Fruit fly (Drosophila melanogaster) whole organism, embryonic: ENCODE measurements around the gene Idi.

ENCODE experiments used
- CG10209 ChIP-seq: fragments of 200-800 bp; sonication (Bioruptor generic); optimal IDR thresholded peaks from 3 replicates; lab custom pipeline; 2017; ENCODE audit warnings: missing biosample characterization, mild to moderate bottlenecking, missing genetic modification characterization, missing genetic modification reagents
- CG10543 ChIP-seq: fragments of 200-800 bp; sonication (Bioruptor generic); optimal IDR thresholded peaks from 3 replicates; lab custom pipeline; 2017; ENCODE audit warnings: missing biosample characterization, mild to moderate bottlenecking, missing genetic modification characterization, moderate library complexity
- CG11504 ChIP-seq: fragments of 200-800 bp; sonication (Bioruptor generic); optimal IDR thresholded peaks from 3 replicates; lab custom pipeline; 2019; ENCODE audit warnings: missing biosample characterization, mild to moderate bottlenecking, missing genetic modification characterization, moderate library complexity
- CG12104 ChIP-seq: fragments of 200-800 bp; sonication (Bioruptor generic); optimal IDR thresholded peaks from 3 replicates; lab custom pipeline; 2016; ENCODE audit warnings: missing biosample characterization, missing genetic modification characterization
- CG12391 ChIP-seq: fragments of 200-800 bp; sonication (Bioruptor generic); optimal IDR thresholded peaks from 3 replicates; lab custom pipeline; 2018; ENCODE audit warnings: missing biosample characterization, mild to moderate bottlenecking, missing genetic modification characterization, moderate library complexity
- CG13775 ChIP-seq: fragments of 200-800 bp; sonication (Bioruptor generic); optimal IDR thresholded peaks from 3 replicates; lab custom pipeline; 2017; ENCODE audit warnings: missing biosample characterization, mild to moderate bottlenecking, missing genetic modification characterization
- CG14710 ChIP-seq: fragments of 200-800 bp; sonication (Bioruptor generic); optimal IDR thresholded peaks from 3 replicates; lab custom pipeline; 2019; ENCODE audit warnings: missing biosample characterization, mild to moderate bottlenecking, missing genetic modification characterization, moderate library complexity
- CG16779 ChIP-seq: fragments of 200-800 bp; sonication (Bioruptor generic); IDR thresholded peaks from 2 replicates; pipeline ENCODE4 v1.3.6; 2022; ENCODE audit warnings: missing biosample characterization, missing genetic modification characterization
- CG17568 ChIP-seq: fragments of 200-800 bp; sonication (Bioruptor generic); optimal IDR thresholded peaks from 2 replicates; lab custom pipeline; 2018; ENCODE audit warnings: missing biosample characterization, mild to moderate bottlenecking, missing genetic modification characterization, moderate library complexity
- CG17912 ChIP-seq: fragments of 200-800 bp; sonication (Bioruptor generic); optimal IDR thresholded peaks from 2 replicates; lab custom pipeline; 2018; ENCODE audit warnings: missing biosample characterization, mild to moderate bottlenecking, missing genetic modification characterization
- CG3065 ChIP-seq: fragments of 200-800 bp; sonication (Bioruptor generic); optimal IDR thresholded peaks from 2 replicates; lab custom pipeline; 2016; ENCODE audit warnings: missing biosample characterization, missing genetic modification characterization
- CG31365 ChIP-seq: fragments of 200-800 bp; sonication (Bioruptor generic); optimal IDR thresholded peaks from 2 replicates; lab custom pipeline; 2018; ENCODE audit warnings: missing biosample characterization, mild to moderate bottlenecking, missing genetic modification characterization
- CG34422 ChIP-seq: fragments of 200-800 bp; sonication (Bioruptor generic); IDR thresholded peaks from 3 replicates; pipeline ENCODE4 v1.3.6; 2022; ENCODE audit warnings: missing biosample characterization, missing genetic modification characterization
- CG42726 ChIP-seq: fragments of 200-800 bp; sonication (Bioruptor generic); IDR thresholded peaks from 2 replicates; pipeline ENCODE4 v1.3.6; 2022; ENCODE audit warnings: missing biosample characterization, missing genetic modification characterization; ENCODE audit not compliant: partially characterized antibody
- CG6765 ChIP-seq: fragments of 200-800 bp; sonication (Bioruptor generic); optimal IDR thresholded peaks from 3 replicates; lab custom pipeline; 2017; ENCODE audit warnings: missing biosample characterization, mild to moderate bottlenecking, missing genetic modification characterization
- CG6854 ChIP-seq: fragments of 200-800 bp; sonication (Bioruptor generic); optimal IDR thresholded peaks from 3 replicates; lab custom pipeline; 2017; ENCODE audit warnings: missing biosample characterization, mild to moderate bottlenecking, missing genetic modification characterization
- CG7786 ChIP-seq: fragments of 200-800 bp; sonication (Bioruptor generic); optimal IDR thresholded peaks from 2 replicates; lab custom pipeline; 2016; ENCODE audit warnings: missing biosample characterization, missing genetic modification characterization
- CG8281 ChIP-seq: fragments of 200-800 bp; sonication (Bioruptor generic); optimal IDR thresholded peaks from 2 replicates; lab custom pipeline; 2018; ENCODE audit warnings: missing biosample characterization, mild to moderate bottlenecking, missing genetic modification characterization, moderate library complexity
- CoRest ChIP-seq: fragments of 200-800 bp; sonication (Bioruptor generic); optimal IDR thresholded peaks from 3 replicates; lab custom pipeline; 2018; ENCODE audit warnings: missing biosample characterization, mild to moderate bottlenecking, missing genetic modification characterization, moderate library complexity
- Deaf1 ChIP-seq: fragments of 200-800 bp; optimal IDR thresholded peaks from 3 replicates; lab custom pipeline; 2019; ENCODE audit warnings: missing biosample characterization, mild to moderate bottlenecking, missing genetic modification characterization, moderate library complexity
- Dref ChIP-seq: fragments of 200-800 bp; sonication (Bioruptor generic); IDR thresholded peaks from 2 replicates; pipeline ENCODE4 v1.3.6; 2022; ENCODE audit warnings: missing biosample characterization, missing genetic modification characterization
- Fer3 ChIP-seq: fragments of 200-800 bp; sonication (Bioruptor generic); optimal IDR thresholded peaks from 2 replicates; lab custom pipeline; 2018; ENCODE audit warnings: missing biosample characterization, mild to moderate bottlenecking, missing genetic modification characterization, moderate library complexity
- HHEX ChIP-seq: fragments of 200-800 bp; sonication (Bioruptor generic); optimal IDR thresholded peaks from 3 replicates; lab custom pipeline; 2017; ENCODE audit warnings: missing biosample characterization, mild to moderate bottlenecking, missing genetic modification characterization, missing genetic modification reagents
- Hmr ChIP-seq: fragments of 200-800 bp; sonication (Bioruptor generic); optimal IDR thresholded peaks from 3 replicates; lab custom pipeline; 2017; ENCODE audit warnings: mild to moderate bottlenecking, missing biosample characterization, missing genetic modification reagents, missing genetic modification characterization
- Med ChIP-seq: fragments of 200-800 bp; sonication (Bioruptor generic); peaks from one replicate; lab custom pipeline; 2016; ENCODE audit warnings: missing biosample characterization, missing genetic modification characterization, mild to moderate bottlenecking, inconsistent platforms, moderate library complexity
- Nf-YB ChIP-seq: fragments of 200-800 bp; sonication (Bioruptor generic); optimal IDR thresholded peaks from 3 replicates; lab custom pipeline; 2019; ENCODE audit warnings: missing biosample characterization, mild to moderate bottlenecking, missing genetic modification characterization, moderate library complexity
- Poxn ChIP-seq: fragments of 200-800 bp; sonication (Bioruptor generic); IDR thresholded peaks from 2 replicates; pipeline ENCODE4 v1.3.6; 2022; ENCODE audit warnings: missing biosample characterization, missing genetic modification characterization
- Ptx1 ChIP-seq: fragments of 200-800 bp; sonication (Bioruptor generic); IDR thresholded peaks from 2 replicates; pipeline ENCODE4 v1.3.6; 2022; ENCODE audit warnings: missing biosample characterization, missing genetic modification characterization
- Sin3A ChIP-seq: fragments of >200 bp; optimal IDR thresholded peaks from 2 replicates; lab custom pipeline; 2018
- Taf1 ChIP-seq: fragments of 200-800 bp; sonication (Bioruptor generic); IDR thresholded peaks from 2 replicates; pipeline ENCODE4 v1.3.6; 2022; ENCODE audit warnings: missing biosample characterization, missing genetic modification characterization
- Usf ChIP-seq: fragments of 200-800 bp; sonication (Bioruptor generic); optimal IDR thresholded peaks from 2 replicates; lab custom pipeline; 2017; ENCODE audit warnings: missing genotype, missing biosample characterization, missing genetic modification characterization
- Xbp1 ChIP-seq: fragments of 200-800 bp; sonication (Bioruptor generic); optimal IDR thresholded peaks from 3 replicates; lab custom pipeline; 2016; ENCODE audit warnings: missing biosample characterization, mild to moderate bottlenecking, missing genetic modification characterization
- Xrp1 ChIP-seq: fragments of 200-800 bp; sonication (Bioruptor generic); IDR thresholded peaks from 2 replicates; pipeline ENCODE4 v1.3.6; 2022; ENCODE audit warnings: missing biosample characterization, missing genetic modification characterization
- abd-A ChIP-seq: fragments of 200-800 bp; sonication (Bioruptor generic); optimal IDR thresholded peaks from 3 replicates; lab custom pipeline; 2019; ENCODE audit warnings: missing biosample characterization, mild to moderate bottlenecking, missing genetic modification characterization, moderate library complexity
- ase ChIP-seq: fragments of 200-800 bp; sonication (Bioruptor generic); IDR thresholded peaks from 3 replicates; pipeline ENCODE4 v1.3.6; 2022; ENCODE audit warnings: missing biosample characterization, missing genetic modification characterization
- disco-r ChIP-seq: fragments of 200-800 bp; sonication (Bioruptor generic); optimal IDR thresholded peaks from 2 replicates; lab custom pipeline; 2016; ENCODE audit warnings: missing biosample characterization, missing genetic modification characterization
- dm ChIP-seq: fragments of 200-800 bp; sonication (Bioruptor generic); optimal IDR thresholded peaks from 3 replicates; lab custom pipeline; 2016; ENCODE audit warnings: missing biosample characterization, missing genetic modification characterization
- dmrt11E ChIP-seq: fragments of 200-800 bp; sonication (Bioruptor generic); optimal IDR thresholded peaks from 3 replicates; lab custom pipeline; 2018; ENCODE audit warnings: missing biosample characterization, mild to moderate bottlenecking, missing genetic modification characterization, moderate library complexity
- eyg ChIP-seq: fragments of 200-800 bp; sonication (Bioruptor generic); optimal IDR thresholded peaks from 3 replicates; lab custom pipeline; 2016; ENCODE audit warnings: missing biosample characterization, missing genetic modification characterization
- gfzf ChIP-seq: fragments of 200-800 bp; sonication (Bioruptor generic); optimal IDR thresholded peaks from 2 replicates; lab custom pipeline; 2016; ENCODE audit warnings: missing biosample characterization, mild to moderate bottlenecking, missing genetic modification characterization, moderate library complexity
- grau ChIP-seq: fragments of 200-800 bp; optimal IDR thresholded peaks from 3 replicates; lab custom pipeline; 2019; ENCODE audit warnings: missing biosample characterization, mild to moderate bottlenecking, missing genetic modification characterization, moderate library complexity
- kah ChIP-seq: fragments of 200-800 bp; sonication (Bioruptor generic); optimal IDR thresholded peaks from 2 replicates; lab custom pipeline; 2018; ENCODE audit warnings: missing biosample characterization, mild to moderate bottlenecking, missing genetic modification characterization
- lbe ChIP-seq: fragments of 200-800 bp; sonication (Bioruptor generic); optimal IDR thresholded peaks from 2 replicates; lab custom pipeline; 2016; ENCODE audit warnings: missing biosample characterization, mild to moderate bottlenecking, missing genetic modification characterization
- luna ChIP-seq: fragments of 200-800 bp; sonication (Bioruptor generic); optimal IDR thresholded peaks from 2 replicates; lab custom pipeline; 2016; ENCODE audit warnings: missing biosample characterization, missing genetic modification characterization
- maf-S ChIP-seq: fragments of 200-800 bp; sonication (Bioruptor generic); optimal IDR thresholded peaks from 2 replicates; lab custom pipeline; 2016; ENCODE audit warnings: missing biosample characterization, missing genetic modification characterization
- nmo ChIP-seq: fragments of 200-800 bp; sonication (Bioruptor generic); optimal IDR thresholded peaks from 2 replicates; lab custom pipeline; 2018; ENCODE audit warnings: missing biosample characterization, mild to moderate bottlenecking, missing genetic modification characterization, moderate library complexity
- pzg ChIP-seq: fragments of 200-800 bp; sonication (Bioruptor generic); optimal IDR thresholded peaks from 3 replicates; lab custom pipeline; 2018; ENCODE audit warnings: missing biosample characterization, mild to moderate bottlenecking, missing genetic modification characterization, moderate library complexity
- repo ChIP-seq: fragments of 200-800 bp; sonication (Bioruptor generic); optimal IDR thresholded peaks from 2 replicates; lab custom pipeline; 2016; ENCODE audit warnings: missing biosample characterization, missing genetic modification characterization
- so ChIP-seq: fragments of 200-800 bp; sonication (Bioruptor generic); IDR thresholded peaks from 3 replicates; pipeline ENCODE4 v1.3.6; 2022; ENCODE audit warnings: missing biosample characterization, missing genetic modification characterization
- unpg ChIP-seq: fragments of 200-800 bp; sonication (Bioruptor generic); optimal IDR thresholded peaks from 3 replicates; lab custom pipeline; 2018; ENCODE audit warnings: missing biosample characterization, mild to moderate bottlenecking, missing genetic modification characterization, moderate library complexity
- vvl ChIP-seq: fragments of 200-800 bp; sonication (Bioruptor generic); IDR thresholded peaks from 2 replicates; pipeline ENCODE4 v1.3.6; 2022; ENCODE audit warnings: missing biosample characterization, missing genetic modification characterization

The Idi gene

DNA sequence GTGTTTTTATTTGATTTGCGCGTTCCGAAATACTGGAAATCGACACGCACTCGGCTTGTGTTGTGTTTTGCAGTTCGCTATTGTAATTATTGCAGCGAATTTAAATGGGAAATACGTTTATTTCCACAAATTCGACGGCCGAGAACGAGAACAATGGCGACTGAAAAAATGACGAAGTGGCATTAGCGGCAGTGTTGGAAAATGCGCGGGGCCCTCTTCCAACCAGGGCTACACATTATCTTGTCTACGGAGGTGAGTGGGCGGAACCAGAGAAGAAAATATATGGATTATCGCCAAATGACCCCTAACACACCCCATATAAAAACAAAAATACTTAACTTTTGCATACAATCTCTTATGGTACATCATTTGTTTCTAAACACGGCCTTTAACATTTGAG, 1.1 kb upstream of the Idi start, which contains the start of gene Rab1 (continued):
- peak; percentile 92 for TF ChIP-seq Med (GFP tag; lab: Kevin White, UChicago)
- peak; percentile 62 for TF ChIP-seq Deaf1 (tag; lab: Kevin White, UChicago)
- TF ChIP-seq pzg (GFP tag; lab: Kevin White, UChicago): peak; percentile 74
- TF ChIP-seq CG11504 (tag; lab: Kevin White, UChicago): no peak
- TF ChIP-seq CG13775: no peak
- peak; percentile 43 for TF ChIP-seq CG10209 (GFP tag; lab: Kevin White, UChicago)
- TF ChIP-seq CG6765 (GFP tag; lab: Kevin White, UChicago): peak; percentile 6
- peak; percentile 25 for TF ChIP-seq CG8281 (tag; lab: Kevin White, UChicago)
- TF ChIP-seq disco-r: no peak
- TF ChIP-seq Hmr (GFP tag; lab: Kevin White, UChicago): peak; percentile 43
- TF ChIP-seq CoRest: peak; percentile 2
- TF ChIP-seq Fer3: peak; percentile 20
- TF ChIP-seq CG16779: no peak
- no peak for TF ChIP-seq kah
- peak; percentile 62; the same call in 2 of the 3 replicates for TF ChIP-seq CG34422 (GFP tag; lab: Robert Waterston, UW)
- peak; percentile 45 for TF ChIP-seq HHEX (GFP tag; lab: Kevin White, UChicago)
- no peak for TF ChIP-seq Taf1 (GFP tag; lab: Robert Waterston, UW)
- peak; percentile 43 for TF ChIP-seq CG7786 (GFP tag; lab: Kevin White, UChicago)
- peak; percentile 27 for TF ChIP-seq gfzf (GFP tag; lab: Kevin White, UChicago)
- TF ChIP-seq repo: peak; percentile 1
- peak; percentile 49 for TF ChIP-seq abd-A (tag; lab: Kevin White, UChicago)
- TF ChIP-seq Dref (GFP tag; lab: Robert Waterston, UW): peak; percentile 49
- peak; percentile 17 for TF ChIP-seq CG12391 (tag; lab: Kevin White, UChicago)
- peak; percentile 5 for TF ChIP-seq CG17568 (GFP tag; lab: Kevin White, UChicago)
- peak; percentile 24 for TF ChIP-seq unpg (GFP tag; lab: Kevin White, UChicago)
- TF ChIP-seq Poxn (GFP tag; lab: Robert Waterston, UW): no peak
- TF ChIP-seq nmo (GFP tag; lab: Kevin White, UChicago): peak; percentile 46
- TF ChIP-seq CG12104 (GFP tag; lab: Kevin White, UChicago): peak; percentile 8
- TF ChIP-seq CG17912 (GFP tag; lab: Kevin White, UChicago): peak; percentile 24
- TF ChIP-seq lbe (GFP tag; lab: Kevin White, UChicago): peak; percentile 16
- TF ChIP-seq luna (GFP tag; lab: Kevin White, UChicago): no peak
- TF ChIP-seq dm (GFP tag; lab: Kevin White, UChicago): peak; percentile 56
- no peak for TF ChIP-seq Usf (GFP tag; lab: Kevin White, UChicago)
- peak; percentile 34 for TF ChIP-seq grau (tag; lab: Kevin White, UChicago)
- TF ChIP-seq Sin3A: peak; percentile 12
- TF ChIP-seq CG3065 (GFP tag; lab: Kevin White, UChicago): peak; percentile 79
- peak; percentile 11 for TF ChIP-seq CG31365 (tag; lab: Kevin White, UChicago)
- TF ChIP-seq CG42726 (GFP tag; lab: Robert Waterston, UW): peak; percentile 30; the same call in 1 of the 2 replicates
- 0 out of 2 replicates have a peak, but pooled peaks have one; percentile 26 for TF ChIP-seq Ptx1 (GFP tag; lab: Robert Waterston, UW)
- no peak; the same call in 2 of the 3 replicates for TF ChIP-seq so
- TF ChIP-seq CG6854 (GFP tag; lab: Kevin White, UChicago): no peak
- peak; percentile 67 for TF ChIP-seq CG10543 (GFP tag; lab: Kevin White, UChicago)
- peak; percentile 5 for TF ChIP-seq CG14710 (tag; lab: Kevin White, UChicago)
- peak; percentile 58 for TF ChIP-seq Xbp1 (GFP tag; lab: Kevin White, UChicago)
- TF ChIP-seq vvl (GFP tag; lab: Robert Waterston, UW): peak; percentile 71
- 0 out of 2 replicates have a peak, but pooled peaks have one; percentile 33 for TF ChIP-seq Xrp1 (GFP tag; lab: Robert Waterston, UW)
- no peak for TF ChIP-seq dmrt11E (tag; lab: Kevin White, UChicago)
- TF ChIP-seq Nf-YB: no peak
- TF ChIP-seq maf-S: peak; percentile 22
- TF ChIP-seq ase (GFP tag; lab: Robert Waterston, UW): no peak
- TF ChIP-seq eyg (GFP tag; lab: Kevin White, UChicago): peak; percentile 6
